Fruit fly (Drosophila melanogaster) whole organism: ENCODE results near the gene CG7655.

Source experiments
- Dll ChIP-seq: fragments of >200 bp; optimal IDR thresholded peaks from 2 replicates; lab custom pipeline; 2017
- psq ChIP-seq: fragments of >200 bp; optimal IDR thresholded peaks from 2 replicates; lab custom pipeline; 2017

- no peak for TF ChIP-seq psq (lab: Kevin White, UChicago)
- TF ChIP-seq Dll (lab: Kevin White, UChicago): no peak
Measured at dm6 chr3R:17680268-17680638, 2.2 kb upstream of the CG7655 start.
